Fruit fly (Drosophila melanogaster): Measurements from ENCODE around the gene ringer.

Gene ringer

DNA sequence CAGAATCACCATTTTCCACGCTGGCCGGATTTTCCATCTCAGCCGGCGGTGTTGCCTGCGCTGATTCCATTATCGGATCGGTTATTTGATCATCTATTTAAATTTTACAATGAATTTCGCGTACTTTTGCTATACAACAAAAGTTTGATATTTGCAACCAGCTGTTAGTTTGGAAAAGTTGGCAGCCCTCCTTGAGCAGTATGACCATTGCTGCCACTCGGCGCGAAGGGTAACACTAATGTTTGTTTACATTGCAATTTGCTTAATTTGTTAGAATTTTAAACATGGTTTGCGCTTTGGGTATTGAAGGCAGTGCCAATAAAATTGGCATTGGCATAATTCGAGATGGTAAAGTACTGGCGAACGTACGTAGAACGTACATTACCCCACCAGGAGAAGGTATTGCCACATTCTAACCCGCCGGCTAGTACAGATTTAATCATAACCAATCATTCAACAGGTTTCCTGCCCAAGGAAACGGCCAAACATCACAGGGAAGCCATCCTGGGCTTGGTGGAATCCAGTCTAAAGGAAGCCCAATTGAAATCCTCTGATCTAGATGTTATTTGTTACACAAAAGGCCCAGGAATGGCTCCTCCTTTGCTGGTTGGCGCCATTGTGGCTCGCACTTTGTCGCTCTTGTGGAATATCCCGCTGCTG lies 7.3 kb downstream of the ringer start, which contains the start of the genes Golgin104 and Tcs3 (continued):
- TF ChIP-seq CG3163 (GFP tag; optimal IDR thresholded peaks at IDR 0.05) (no peak), phol (tag; optimal IDR thresholded peaks at IDR 0.05) (peak; percentile 4), HmgZ (tag; optimal IDR thresholded peaks at IDR 0.05) (peak; percentile 63), CG12659 (GFP tag; optimal IDR thresholded peaks at IDR 0.05) (peak; percentile 26), salm (tag; optimal IDR thresholded peaks at IDR 0.05) (no peak), CG6689 (GFP tag; IDR thresholded peaks at IDR 0.05) (no peak), CG9932 (GFP tag; IDR thresholded peaks at IDR 0.05) (no peak), MESR4 (GFP tag; optimal IDR thresholded peaks at IDR 0.05) (peak; percentile 56), BEAF-32 (GFP tag; optimal IDR thresholded peaks at IDR 0.05) (peak; percentile 21), ssp (GFP tag; IDR thresholded peaks at IDR 0.05) (no peak), gfzf (GFP tag; optimal IDR thresholded peaks at IDR 0.05) (peak; percentile 69), Sin3A (optimal IDR thresholded peaks at IDR 0.05) (peak; percentile 69), CG7271 (tag; optimal IDR thresholded peaks at IDR 0.05) (no peak), CG17385 (GFP tag; optimal IDR thresholded peaks at IDR 0.05) (no peak), otp (GFP tag; IDR thresholded peaks at IDR 0.05) (0 out of 3 replicates have a peak, but pooled peaks have one; percentile 21), BtbVII (GFP tag; optimal IDR thresholded peaks at IDR 0.05) (no peak), CG1529 (GFP tag; optimal IDR thresholded peaks at IDR 0.05) (no peak), kah (GFP tag; optimal IDR thresholded peaks at IDR 0.05) (peak; percentile 52), Dll (GFP tag; IDR thresholded peaks at IDR 0.05; ENCODE audit: partially characterized antibody) (peak; percentile 38; the same call in 1 of the 4 replicates), lbe (GFP tag; optimal IDR thresholded peaks at IDR 0.05) (no peak), bigmax (GFP tag; optimal IDR thresholded peaks at IDR 0.05) (peak; percentile 40), E2f2 (GFP tag; IDR thresholded peaks at IDR 0.05) (peak; percentile 59), CG4617 (GFP tag; optimal IDR thresholded peaks at IDR 0.05; ENCODE audit: borderline replicate concordance) (peak; percentile 82), CG9797 (GFP tag; optimal IDR thresholded peaks at IDR 0.05) (peak; percentile 89)

DNA sequence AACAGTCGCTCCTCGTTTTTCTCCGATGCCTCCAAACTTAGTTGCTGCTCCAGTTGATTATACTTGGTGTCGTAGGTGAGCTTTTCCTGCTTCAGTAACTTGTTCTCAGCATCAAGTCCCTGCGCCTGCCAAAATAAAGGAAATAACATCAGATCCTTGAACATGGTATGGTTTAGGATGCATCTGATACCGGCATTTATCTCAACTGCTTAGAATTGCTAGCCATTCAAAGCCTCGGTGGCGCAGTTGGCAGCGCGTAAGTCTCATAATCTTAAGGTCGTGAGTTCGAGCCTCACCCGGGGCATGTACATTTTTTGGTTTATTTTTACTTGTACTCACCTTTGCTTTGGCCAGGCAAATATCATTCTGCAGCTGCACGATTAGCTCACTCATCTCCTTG lies 9.5 kb downstream of the ringer start:
- TF ChIP-seq CG1603 (tag; optimal IDR thresholded peaks at IDR 0.05) (no peak), CG6791 (GFP tag; IDR thresholded peaks at IDR 0.05; ENCODE audit: partially characterized antibody) (0 out of 3 replicates have a peak, but pooled peaks have one; percentile 43), trh (GFP tag; optimal IDR thresholded peaks at IDR 0.05) (no peak), Ravus (GFP tag; IDR thresholded peaks at IDR 0.05) (no peak), Med (GFP tag) (peak; percentile 5), CG7963 (GFP tag; IDR thresholded peaks at IDR 0.05; ENCODE audit: partially characterized antibody) (0 out of 3 replicates have a peak, but pooled peaks have one; percentile 8), salm (tag; optimal IDR thresholded peaks at IDR 0.05) (no peak), Bdp1 (GFP tag; optimal IDR thresholded peaks at IDR 0.05) (peak; percentile 95)

DNA sequence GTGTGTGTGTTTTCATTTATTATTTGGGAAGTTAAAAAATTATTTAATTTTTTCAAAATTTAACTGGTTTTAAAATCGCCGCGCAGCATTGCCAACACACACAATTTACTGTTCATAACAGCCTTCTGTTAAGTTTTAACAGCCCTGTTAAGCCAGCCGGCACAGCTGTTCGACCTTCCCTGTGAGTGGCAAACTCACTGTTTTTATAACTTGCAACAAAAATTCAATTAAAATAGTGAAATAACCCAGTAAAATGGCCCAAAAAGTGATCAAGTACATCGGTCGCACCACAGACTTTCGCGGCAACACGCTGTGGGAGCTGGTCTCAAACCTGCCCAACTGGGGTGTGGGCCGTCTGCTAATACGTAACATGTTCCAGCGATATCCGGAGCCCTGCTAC lies 11.3 kb downstream of the ringer start, which contains the start of gene mRpS34:
mRpS34 (plus strand) TSS at position 161 of the 400 bp plus-strand sequence.
- TF ChIP-seq inv (GFP tag; IDR thresholded peaks at IDR 0.05; ENCODE audit: partially characterized antibody) (no peak), CG11456 (GFP tag; IDR thresholded peaks at IDR 0.05) (no peak), crp (GFP tag; optimal IDR thresholded peaks at IDR 0.05) (peak; percentile 31 to 87), da (GFP tag; optimal IDR thresholded peaks at IDR 0.05) (no peak), Mes4 (GFP tag; optimal IDR thresholded peaks at IDR 0.05) (no peak), CG4854 (GFP tag; optimal IDR thresholded peaks at IDR 0.05) (no peak), CG9215 (GFP tag; IDR thresholded peaks at IDR 0.05) (peak; percentile 90), stwl (tag; optimal IDR thresholded peaks at IDR 0.05) (peak; percentile 55), CG14014 (GFP tag; IDR thresholded peaks at IDR 0.05) (no peak), MBD-R2 (GFP tag; IDR thresholded peaks at IDR 0.05) (peak; percentile 74), lov (optimal IDR thresholded peaks at IDR 0.05) (no peak), lov (GFP tag; IDR thresholded peaks at IDR 0.05) (no peak), CG2875 (GFP tag; optimal IDR thresholded peaks at IDR 0.05) (no peak), Fer2 (tag; optimal IDR thresholded peaks at IDR 0.05) (no peak), CG7987 (GFP tag; optimal IDR thresholded peaks at IDR 0.05) (no peak), CG8290 (GFP tag; optimal IDR thresholded peaks at IDR 0.05) (no peak), CG8290 (tag; optimal IDR thresholded peaks at IDR 0.05) (no peak), dysf (GFP tag; IDR thresholded peaks at IDR 0.05) (no peak)

Data from whole organism, embryonic.